Worm (Caenorhabditis elegans): ENCODE data around the gene fbxa-90.

The fbxa-90 gene

ce11 chrV:17000204-17000603, 33.6 kb downstream of the fbxa-90 start, which contains the start of gene str-217:
str-217 (minus strand) TSS chrV:17000304.
- TF ChIP-seq pbrm-1 (GFP tag; IDR thresholded peaks at IDR 0.05) (no peak), F52B5.7 (tag; optimal IDR thresholded peaks at IDR 0.05) (no peak), madf-6 (GFP tag; IDR thresholded peaks at IDR 0.05) (no peak), mcd-1 (GFP tag; IDR thresholded peaks at IDR 0.05) (no peak), ceh-58 (GFP tag; IDR thresholded peaks at IDR 0.05) (no peak), ztf-22 (GFP tag; optimal IDR thresholded peaks at IDR 0.05) (no peak), ceh-79 (tag; optimal IDR thresholded peaks at IDR 0.05) (no peak), lin-26 (GFP tag; IDR thresholded peaks at IDR 0.05) (no peak), unc-130 (GFP tag; optimal IDR thresholded peaks at IDR 0.05) (no peak), ama-1 (optimal IDR thresholded peaks at IDR 0.05) (no peak), ama-1 (GFP tag; optimal IDR thresholded peaks at IDR 0.05) (no peak), die-1 (tag; optimal IDR thresholded peaks at IDR 0.05) (no peak), nfyb-1 (GFP tag; IDR thresholded peaks at IDR 0.05) (no peak), mes-4 (tag; optimal IDR thresholded peaks at IDR 0.05) (no peak), cebp-2 (GFP tag; IDR thresholded peaks at IDR 0.05) (no peak)

ce11 chrV:17000635-17001034, 34.0 kb downstream of the fbxa-90 start:
- TF ChIP-seq F57C9.4 (tag; optimal IDR thresholded peaks at IDR 0.05) = no peak
- no peak for TF ChIP-seq madf-3 (GFP tag; IDR thresholded peaks at IDR 0.05)
- no peak for TF ChIP-seq nhr-80 (tag; optimal IDR thresholded peaks at IDR 0.05)
- no peak for TF ChIP-seq ceh-91 (GFP tag; IDR thresholded peaks at IDR 0.05)
- TF ChIP-seq let-526 (GFP tag; IDR thresholded peaks at IDR 0.05) = no peak
- TF ChIP-seq ekl-4 (GFP tag; IDR thresholded peaks at IDR 0.05) = no peak
- no peak for TF ChIP-seq ztf-26 (tag; optimal IDR thresholded peaks at IDR 0.05)
- no peak for TF ChIP-seq ceh-100 (GFP tag; IDR thresholded peaks at IDR 0.05)
- no peak for TF ChIP-seq F33H1.4 (GFP tag; IDR thresholded peaks at IDR 0.05)
- TF ChIP-seq rpc-1 (optimal IDR thresholded peaks at IDR 0.05) = no peak
- no peak for TF ChIP-seq rpc-1 (tag; optimal IDR thresholded peaks at IDR 0.05)
- no peak for TF ChIP-seq ama-1 (optimal IDR thresholded peaks at IDR 0.05)
- no peak for TF ChIP-seq ama-1 (GFP tag; optimal IDR thresholded peaks at IDR 0.05)
- TF ChIP-seq ZK185.1 (tag; optimal IDR thresholded peaks at IDR 0.05; ENCODE audit: poor library complexity, severe bottlenecking) = no peak
- TF ChIP-seq Y95B8A.8 (GFP tag; IDR thresholded peaks at IDR 0.05) = no peak
- no peak for TF ChIP-seq lsl-1 (GFP tag; optimal IDR thresholded peaks at IDR 0.05)
- TF ChIP-seq snpc-1.3 (tag; optimal IDR thresholded peaks at IDR 0.05; ENCODE audit: insufficient read depth) = no peak

ce11 chrV:17001167-17001566, 34.6 kb downstream of the fbxa-90 start, which contains the start of gene sri-9:
sri-9 (plus strand) TSS chrV:17001467.
- TF ChIP-seq him-1 (tag; optimal IDR thresholded peaks at IDR 0.05) (no peak), ceh-58 (GFP tag; IDR thresholded peaks at IDR 0.05) (no peak), sdz-38 (tag; optimal IDR thresholded peaks at IDR 0.05) (no peak), Y53G8AR.9 (GFP tag; conservative IDR thresholded peaks at IDR 0.05) (no peak), akir-1 (GFP tag; optimal IDR thresholded peaks at IDR 0.05) (no peak), F33H1.4 (GFP tag; IDR thresholded peaks at IDR 0.05) (no peak), ama-1 (optimal IDR thresholded peaks at IDR 0.05) (no peak), ama-1 (GFP tag; optimal IDR thresholded peaks at IDR 0.05) (no peak), unc-62 (GFP tag; optimal IDR thresholded peaks at IDR 0.05) (no peak), F52B5.7 (tag; optimal IDR thresholded peaks at IDR 0.05) (no peak), F10E7.11 (tag; optimal IDR thresholded peaks at IDR 0.05) (no peak), ceh-91 (GFP tag; IDR thresholded peaks at IDR 0.05) (no peak), B0035.1 (tag; optimal IDR thresholded peaks at IDR 0.05) (no peak), lsy-27 (tag; optimal IDR thresholded peaks at IDR 0.05; ENCODE audit: borderline replicate concordance, insufficient read depth) (no peak), Y95B8A.8 (GFP tag; IDR thresholded peaks at IDR 0.05) (no peak), dox-1 (GFP tag; IDR thresholded peaks at IDR 0.05) (no peak), nhr-27 (tag; optimal IDR thresholded peaks at IDR 0.05) (no peak)

All from whole organism, young adult.